Worm (Caenorhabditis elegans) whole organism, L2 larva: ENCODE data around the gene str-256.
A peak's percentile ranks its signal among the peaks of the same experiment; 100 is the strongest.

Experiments
- C34F6.9 ChIP-seq: fragments of 150-350 bp; optimal IDR thresholded peaks from 2 replicates; lab custom pipeline; 2014; ENCODE audit warnings: missing biosample characterization, missing genetic modification characterization
- F13H6.1 ChIP-seq: sonication (generic microtip); optimal IDR thresholded peaks from 2 replicates; lab custom pipeline; 2016; ENCODE audit warnings: missing genetic modification characterization, missing compliant biosample characterization
- R02D3.7 ChIP-seq: fragments of 150-350 bp; optimal IDR thresholded peaks from 2 replicates; lab custom pipeline; 2014; ENCODE audit warnings: missing biosample characterization, missing genetic modification characterization
- Y55F3AM.14 ChIP-seq: fragments of 200-800 bp; sonication (Bioruptor generic); optimal IDR thresholded peaks from 2 replicates; lab custom pipeline; 2018; ENCODE audit warnings: mild to moderate bottlenecking, missing genetic modification characterization, missing compliant biosample characterization
- ZK546.5 ChIP-seq: sonication (generic microtip); optimal IDR thresholded peaks from 2 replicates; lab custom pipeline; 2017; ENCODE audit warnings: missing biosample characterization, missing genetic modification characterization
- alr-1 ChIP-seq: fragments of 150-350 bp; optimal IDR thresholded peaks from 2 replicates; lab custom pipeline; 2014; ENCODE audit warnings: missing biosample characterization, missing genetic modification characterization
- aly-2 ChIP-seq: fragments of 150-350 bp; optimal IDR thresholded peaks from 2 replicates; lab custom pipeline; 2014; ENCODE audit warnings: missing biosample characterization, missing genetic modification characterization
- blmp-1 ChIP-seq: sonication (generic microtip); optimal IDR thresholded peaks from 2 replicates; lab custom pipeline; 2017; ENCODE audit warnings: missing genetic modification characterization, mild to moderate bottlenecking, missing compliant biosample characterization, antibody characterized with exemption, moderate library complexity; ENCODE audit not compliant: insufficient read depth
- ceh-16 ChIP-seq: fragments of 150-350 bp; optimal IDR thresholded peaks from 2 replicates; lab custom pipeline; 2014; ENCODE audit warnings: missing biosample characterization, missing genetic modification characterization
- ceh-82 ChIP-seq: fragments of 150-350 bp; optimal IDR thresholded peaks from 2 replicates; lab custom pipeline; 2014; ENCODE audit warnings: missing biosample characterization, missing genetic modification characterization
- crh-2 ChIP-seq: sonication (generic microtip); optimal IDR thresholded peaks from 2 replicates; lab custom pipeline; 2017; ENCODE audit warnings: missing biosample characterization, missing genetic modification characterization
- dmd-4 ChIP-seq: sonication (generic microtip); optimal IDR thresholded peaks from 2 replicates; lab custom pipeline; 2017; ENCODE audit warnings: missing biosample characterization, missing genetic modification characterization
- egl-27 ChIP-seq: sonication (generic microtip); optimal IDR thresholded peaks from 3 replicates; lab custom pipeline; 2017; ENCODE audit warnings: missing biosample characterization, missing genetic modification reagents, missing genetic modification characterization
- elt-1 ChIP-seq: fragments of 150-350 bp; optimal IDR thresholded peaks from 2 replicates; lab custom pipeline; 2014; ENCODE audit warnings: missing biosample characterization, missing genetic modification characterization
- elt-3 ChIP-seq: sonication (generic microtip); optimal IDR thresholded peaks from 2 replicates; lab custom pipeline; 2017; ENCODE audit warnings: missing biosample characterization, missing genetic modification characterization
- fos-1 ChIP-seq: fragments of 150-350 bp; optimal IDR thresholded peaks from 2 replicates; lab custom pipeline; 2014; ENCODE audit warnings: missing biosample characterization, missing genetic modification characterization
- gmeb-1 ChIP-seq: fragments of 150-350 bp; optimal IDR thresholded peaks from 2 replicates; lab custom pipeline; 2014; ENCODE audit warnings: missing biosample characterization, missing genetic modification characterization
- lin-13 ChIP-seq: fragments of 150-350 bp; optimal IDR thresholded peaks from 2 replicates; lab custom pipeline; 2014; ENCODE audit warnings: missing biosample characterization, missing genetic modification reagents, missing genetic modification characterization
- lin-39 ChIP-seq: fragments of 150-350 bp; optimal IDR thresholded peaks from 2 replicates; lab custom pipeline; 2014; ENCODE audit warnings: missing biosample characterization, missing genetic modification reagents, missing genetic modification characterization
- lsy-2 ChIP-seq, 2 experiments: fragments of 150-350 bp in 1 of 2; sonication (generic microtip) in 1 of 2; optimal IDR thresholded peaks; 2 replicates each; lab custom pipeline; 2014 to 2017; ENCODE audit warnings: missing biosample characterization in 2 of 2, missing genetic modification characterization in 2 of 2
- mab-5 ChIP-seq: fragments of 150-350 bp; optimal IDR thresholded peaks from 2 replicates; lab custom pipeline; 2014; ENCODE audit warnings: missing biosample characterization, missing genetic modification characterization
- nhr-10 ChIP-seq: sonication (generic microtip); optimal IDR thresholded peaks from 2 replicates; lab custom pipeline; 2017; ENCODE audit warnings: missing biosample characterization, missing genetic modification characterization
- nhr-11 ChIP-seq: fragments of 150-350 bp; optimal IDR thresholded peaks from 2 replicates; lab custom pipeline; 2014; ENCODE audit warnings: missing biosample characterization, missing genetic modification characterization
- nhr-129 ChIP-seq: fragments of 150-350 bp; optimal IDR thresholded peaks from 2 replicates; lab custom pipeline; 2014; ENCODE audit warnings: missing biosample characterization, missing genetic modification characterization
- nhr-23 ChIP-seq: fragments of 150-350 bp; optimal IDR thresholded peaks from 2 replicates; lab custom pipeline; 2014; ENCODE audit warnings: missing biosample characterization, missing genetic modification reagents, missing genetic modification characterization
- nhr-237 ChIP-seq: fragments of 150-350 bp; optimal IDR thresholded peaks from 2 replicates; lab custom pipeline; 2014; ENCODE audit warnings: missing biosample characterization, missing genetic modification characterization
- nhr-25 ChIP-seq: fragments of 150-350 bp; sonication (generic microtip); optimal IDR thresholded peaks from 3 replicates; lab custom pipeline; 2014; ENCODE audit warnings: missing biosample characterization, missing genetic modification characterization
- peb-1 ChIP-seq: fragments of 150-350 bp; optimal IDR thresholded peaks from 2 replicates; lab custom pipeline; 2014; ENCODE audit warnings: missing biosample characterization, missing genetic modification characterization
- sma-3 ChIP-seq: sonication (generic microtip); optimal IDR thresholded peaks from 2 replicates; lab custom pipeline; 2016; ENCODE audit warnings: missing genetic modification reagents, missing genetic modification characterization, missing compliant biosample characterization
- sma-9 ChIP-seq, 2 experiments: fragments of 150-350 bp in 1 of 2; sonication (generic microtip) in 1 of 2; optimal IDR thresholded peaks; 2 replicates each; lab custom pipeline; 2014 to 2016; ENCODE audit warnings: missing genetic modification characterization in 2 of 2, mild to moderate bottlenecking in 1 of 2, missing biosample characterization in 1 of 2, missing compliant biosample characterization in 1 of 2, missing genetic modification reagents in 1 of 2, moderate library complexity in 1 of 2
- snpc-4 ChIP-seq: fragments of 150-350 bp; optimal IDR thresholded peaks from 2 replicates; lab custom pipeline; 2014; ENCODE audit warnings: missing biosample characterization, missing genetic modification characterization
- unc-55 ChIP-seq: fragments of 150-350 bp; sonication (generic microtip); optimal IDR thresholded peaks from 3 replicates; lab custom pipeline; 2014; ENCODE audit warnings: missing biosample characterization, missing genetic modification reagents, missing genetic modification characterization
- unc-62 ChIP-seq: fragments of 150-350 bp; optimal IDR thresholded peaks from 2 replicates; lab custom pipeline; 2014; ENCODE audit warnings: missing biosample characterization, missing genetic modification reagents, missing genetic modification characterization
- zag-1 ChIP-seq: fragments of 150-350 bp; optimal IDR thresholded peaks from 2 replicates; lab custom pipeline; 2014; ENCODE audit warnings: missing biosample characterization, missing genetic modification characterization
- ztf-11 ChIP-seq: sonication (generic microtip); optimal IDR thresholded peaks from 2 replicates; lab custom pipeline; 2017; ENCODE audit warnings: missing biosample characterization, missing genetic modification characterization

The str-256 gene

DNA sequence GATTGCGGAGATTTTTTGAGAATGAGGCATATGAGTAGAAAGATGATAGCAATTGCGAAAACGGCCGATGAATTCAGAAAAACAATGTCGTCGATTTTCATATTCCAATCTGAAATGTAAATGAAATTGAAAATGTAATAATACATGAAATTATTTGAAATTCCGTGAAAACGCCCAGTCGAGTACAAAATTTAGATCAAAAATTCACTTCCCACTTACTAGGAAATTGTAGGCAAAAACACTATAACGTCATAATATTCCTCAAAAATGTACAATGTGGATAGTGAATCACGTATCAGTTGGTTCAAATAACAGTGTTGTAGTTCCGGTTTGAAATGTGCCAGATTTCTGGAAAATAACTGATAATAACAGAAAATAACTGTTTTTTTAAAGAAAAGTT, at the start of gene str-256:
Gene str-256, minus strand, starts transcription at position 101 of the 400 bp plus-strand sequence.
- TF ChIP-seq ZK546.5 (tag; lab: Kevin White, UChicago), result no peak
- TF ChIP-seq lin-39 (tag; lab: Kevin White, UChicago), result no peak
- TF ChIP-seq alr-1, result no peak
- TF ChIP-seq nhr-25 (tag; lab: Kevin White, UChicago), result no peak
- TF ChIP-seq nhr-11 (tag; lab: Kevin White, UChicago), result no peak
- no peak for TF ChIP-seq egl-27 (tag; lab: Kevin White, UChicago)
- no peak for TF ChIP-seq nhr-23
- no peak for TF ChIP-seq C34F6.9 (tag; lab: Kevin White, UChicago)
- no peak for TF ChIP-seq lin-13 (GFP tag; lab: Kevin White, UChicago)
- TF ChIP-seq nhr-237 (tag; lab: Kevin White, UChicago), result no peak
- TF ChIP-seq sma-9 (GFP tag; optimal IDR thresholded peaks at IDR 0.05; lab: Kevin White, UChicago), result no peak
- no peak for TF ChIP-seq sma-9 (tag; optimal IDR thresholded peaks at IDR 0.05; lab: Kevin White, UChicago)
- TF ChIP-seq aly-2 (tag; lab: Kevin White, UChicago), result no peak
- no peak for TF ChIP-seq elt-1
- TF ChIP-seq zag-1, result no peak
- no peak for TF ChIP-seq F13H6.1 (tag; lab: Kevin White, UChicago)

ce11 chrV:547980-548379, 46.9 kb upstream of the str-256 start, which contains the start of gene C14C6.6:
Gene C14C6.6 (minus strand): TSS chrV:548080.
- no peak for TF ChIP-seq sma-3 (GFP tag; lab: Kevin White, UChicago)
- no peak for TF ChIP-seq blmp-1 (tag; lab: Kevin White, UChicago)
- no peak for TF ChIP-seq Y55F3AM.14 (GFP tag; lab: Kevin White, UChicago)
- TF ChIP-seq dmd-4 (tag; lab: Kevin White, UChicago), result no peak
- no peak for TF ChIP-seq peb-1 (tag; lab: Kevin White, UChicago)
- TF ChIP-seq ceh-82 (tag; lab: Kevin White, UChicago), result no peak
- no peak for TF ChIP-seq alr-1
- no peak for TF ChIP-seq zag-1
- TF ChIP-seq R02D3.7 (tag; lab: Kevin White, UChicago), result no peak
- TF ChIP-seq elt-3 (tag; lab: Kevin White, UChicago), result no peak
- TF ChIP-seq sma-9 (GFP tag; optimal IDR thresholded peaks at IDR 0.05; lab: Kevin White, UChicago), result no peak
- TF ChIP-seq sma-9 (tag; optimal IDR thresholded peaks at IDR 0.05; lab: Kevin White, UChicago), result no peak
- TF ChIP-seq lin-13 (GFP tag; lab: Kevin White, UChicago), result no peak
- no peak for TF ChIP-seq mab-5 (tag; lab: Kevin White, UChicago)
- no peak for TF ChIP-seq gmeb-1

DNA sequence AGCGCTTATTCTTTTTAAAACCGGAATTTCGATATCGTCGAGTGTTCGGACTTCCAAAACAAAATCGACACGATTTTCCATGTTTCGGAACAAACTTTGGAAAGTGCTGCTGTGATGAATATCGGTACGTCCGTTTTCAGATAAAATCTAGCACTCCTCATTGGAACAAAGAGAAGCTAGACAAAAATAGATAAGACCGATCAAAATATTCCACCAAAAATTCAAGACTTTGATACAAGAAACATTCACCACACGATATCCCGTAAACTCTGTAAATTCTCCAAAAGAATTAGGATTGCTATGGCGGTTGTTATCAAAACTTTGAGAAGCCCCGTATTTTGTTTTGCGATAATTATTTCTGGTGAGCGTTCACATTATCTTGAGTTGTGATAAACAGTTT, 42.0 kb upstream of the str-256 start, which contains the start of gene C14C6.3:
Gene C14C6.3, plus strand, starts transcription at position 301 of the 400 bp plus-strand sequence.
- TF ChIP-seq R02D3.7 (tag; lab: Kevin White, UChicago) (no peak), nhr-10 (tag; lab: Kevin White, UChicago) (no peak), ceh-82 (tag; lab: Kevin White, UChicago) (no peak), alr-1 (no peak), unc-62 (GFP tag; lab: Kevin White, UChicago) (no peak), snpc-4 (tag; lab: Kevin White, UChicago) (no peak), ceh-16 (tag; lab: Kevin White, UChicago) (no peak), sma-3 (GFP tag; lab: Kevin White, UChicago) (no peak), ztf-11 (no peak), zag-1 (no peak), nhr-237 (tag; lab: Kevin White, UChicago) (no peak), unc-55 (GFP tag; lab: Kevin White, UChicago) (no peak), egl-27 (tag; lab: Kevin White, UChicago) (no peak), fos-1 (tag; lab: Kevin White, UChicago) (no peak), crh-2 (tag; lab: Kevin White, UChicago) (no peak), nhr-11 (tag; lab: Kevin White, UChicago) (no peak), nhr-23 (no peak), Y55F3AM.14 (GFP tag; lab: Kevin White, UChicago) (no peak), ZK546.5 (tag; lab: Kevin White, UChicago) (no peak), gmeb-1 (no peak)

- TF ChIP-seq lsy-2 (tag; optimal IDR thresholded peaks at IDR 0.05; lab: Kevin White, UChicago), result no peak
- TF ChIP-seq blmp-1 (tag; lab: Kevin White, UChicago), result no peak
- no peak for TF ChIP-seq nhr-129 (tag; lab: Kevin White, UChicago)
- TF ChIP-seq zag-1, result no peak
- TF ChIP-seq elt-1, result peak; percentile 31
- TF ChIP-seq gmeb-1, result no peak
- peak; percentile 50 for TF ChIP-seq sma-9 (GFP tag; optimal IDR thresholded peaks at IDR 0.05; lab: Kevin White, UChicago)
- TF ChIP-seq sma-9 (tag; optimal IDR thresholded peaks at IDR 0.05; lab: Kevin White, UChicago), result no peak
- TF ChIP-seq snpc-4 (tag; lab: Kevin White, UChicago), result no peak
Observed at ce11 chrV:541470-541869, 40.3 kb upstream of the str-256 start.
